Fruit fly (Drosophila melanogaster) whole organism, prepupa: ENCODE data around the gene CG13670.

Experiments used
- Blimp-1 ChIP-seq: fragments of 200-800 bp; sonication (Bioruptor generic); optimal IDR thresholded peaks from 3 replicates; lab custom pipeline; 2017; ENCODE audit warnings: missing biosample characterization, missing genetic modification characterization, mild to moderate bottlenecking, moderate library complexity, missing genetic modification reagents
- CG10631 ChIP-seq: fragments of 200-800 bp; sonication (Bioruptor generic); optimal IDR thresholded peaks from 2 replicates; lab custom pipeline; 2016; ENCODE audit warnings: missing biosample characterization, missing genetic modification characterization
- CG10669 ChIP-seq: fragments of 200-800 bp; sonication (Bioruptor generic); optimal IDR thresholded peaks from 3 replicates; lab custom pipeline; 2018; ENCODE audit warnings: missing biosample characterization, mild to moderate bottlenecking, missing genetic modification characterization, moderate library complexity
- CG11294 ChIP-seq: fragments of 200-800 bp; sonication (Bioruptor generic); IDR thresholded peaks from 2 replicates; pipeline ENCODE4 v1.3.6; 2022; ENCODE audit warnings: missing biosample characterization, missing genetic modification characterization
- CG11902 ChIP-seq: fragments of 200-800 bp; sonication (Bioruptor generic); optimal IDR thresholded peaks from 3 replicates; lab custom pipeline; 2016; ENCODE audit warnings: missing biosample characterization, missing genetic modification characterization
- CG1621 ChIP-seq: fragments of 200-800 bp; sonication (Bioruptor generic); optimal IDR thresholded peaks from 3 replicates; lab custom pipeline; 2018; ENCODE audit warnings: missing biosample characterization, mild to moderate bottlenecking, missing genetic modification characterization
- CG3032 ChIP-seq: fragments of 200-800 bp; optimal IDR thresholded peaks from 2 replicates; lab custom pipeline; 2019; ENCODE audit warnings: missing biosample characterization, mild to moderate bottlenecking, missing genetic modification characterization, moderate library complexity
- CG31627 ChIP-seq: fragments of 200-800 bp; sonication (Bioruptor generic); optimal IDR thresholded peaks from 3 replicates; lab custom pipeline; 2016; ENCODE audit warnings: missing biosample characterization, missing genetic modification characterization
- CG32006 ChIP-seq: fragments of 200-800 bp; sonication (Bioruptor generic); optimal IDR thresholded peaks from 3 replicates; lab custom pipeline; 2017; ENCODE audit warnings: missing biosample characterization, mild to moderate bottlenecking, missing genetic modification characterization
- CG34406 ChIP-seq: fragments of 200-800 bp; sonication (Bioruptor generic); optimal IDR thresholded peaks from 3 replicates; lab custom pipeline; 2016; ENCODE audit warnings: missing biosample characterization, missing genetic modification characterization
- CG4318 ChIP-seq: fragments of 200-800 bp; sonication (Bioruptor generic); optimal IDR thresholded peaks from 3 replicates; lab custom pipeline; 2017; ENCODE audit warnings: missing biosample characterization, mild to moderate bottlenecking, missing genetic modification characterization
- CG6163 ChIP-seq: fragments of 200-800 bp; sonication (Bioruptor generic); IDR thresholded peaks from 3 replicates; pipeline ENCODE4 v1.3.6; 2022; ENCODE audit warnings: missing biosample characterization, missing genetic modification characterization
- CG6276 ChIP-seq: fragments of 200-800 bp; sonication (Bioruptor generic); optimal IDR thresholded peaks from 2 replicates; lab custom pipeline; 2017; ENCODE audit warnings: missing biosample characterization, mild to moderate bottlenecking, missing genetic modification characterization
- CG6792 ChIP-seq: fragments of 200-800 bp; sonication (Bioruptor generic); optimal IDR thresholded peaks from 3 replicates; lab custom pipeline; 2016; ENCODE audit warnings: missing biosample characterization, missing genetic modification characterization
- CG6808 ChIP-seq: fragments of 200-800 bp; sonication (Bioruptor generic); optimal IDR thresholded peaks from 3 replicates; lab custom pipeline; 2017; ENCODE audit warnings: missing biosample characterization, missing genetic modification characterization, mild to moderate bottlenecking, moderate library complexity, missing genetic modification reagents
- CG6854 ChIP-seq: fragments of 200-800 bp; sonication (Bioruptor generic); optimal IDR thresholded peaks from 2 replicates; lab custom pipeline; 2017; ENCODE audit warnings: missing biosample characterization, mild to moderate bottlenecking, missing genetic modification characterization
- CG8319 ChIP-seq: fragments of 200-800 bp; sonication (Bioruptor generic); optimal IDR thresholded peaks from 3 replicates; lab custom pipeline; 2016; ENCODE audit warnings: missing biosample characterization, missing genetic modification characterization
- CG8632 ChIP-seq: fragments of 200-800 bp; sonication (Bioruptor generic); optimal IDR thresholded peaks from 3 replicates; lab custom pipeline; 2016; ENCODE audit warnings: missing biosample characterization, missing genetic modification characterization
- CG9139 ChIP-seq: fragments of 200-800 bp; sonication (Bioruptor generic); optimal IDR thresholded peaks from 3 replicates; lab custom pipeline; 2017; ENCODE audit warnings: missing biosample characterization, mild to moderate bottlenecking, missing genetic modification characterization
- Eip78C ChIP-seq: fragments of 200-800 bp; sonication (Bioruptor generic); peaks from one replicate; lab custom pipeline; 2016; ENCODE audit warnings: missing biosample characterization, missing genetic modification characterization
- Ets21C ChIP-seq: fragments of 200-800 bp; sonication (Bioruptor generic); optimal IDR thresholded peaks from 3 replicates; lab custom pipeline; 2016; ENCODE audit warnings: missing biosample characterization, missing genetic modification characterization
- Ets96B ChIP-seq: fragments of 200-800 bp; optimal IDR thresholded peaks from 2 replicates; lab custom pipeline; 2019; ENCODE audit warnings: missing biosample characterization, mild to moderate bottlenecking, missing genetic modification characterization, moderate library complexity
- Gug ChIP-seq: fragments of 200-800 bp; sonication (Bioruptor generic); IDR thresholded peaks from 2 replicates; pipeline ENCODE4 v1.3.6; 2022; ENCODE audit warnings: missing biosample characterization, missing genetic modification characterization
- Hr38 ChIP-seq: sonication (Bioruptor generic); optimal IDR thresholded peaks from 2 replicates; lab custom pipeline; 2016; ENCODE audit warnings: missing biosample characterization, missing genetic modification characterization
- Hr39 ChIP-seq: fragments of 200-800 bp; sonication (Bioruptor generic); optimal IDR thresholded peaks from 2 replicates; lab custom pipeline; 2016; ENCODE audit warnings: missing biosample characterization, missing genetic modification characterization
- Hr4 ChIP-seq: fragments of 200-800 bp; sonication (Bioruptor generic); optimal IDR thresholded peaks from 3 replicates; lab custom pipeline; 2016; ENCODE audit warnings: missing biosample characterization, missing genetic modification characterization
- Met ChIP-seq: fragments of 200-800 bp; sonication (Bioruptor generic); optimal IDR thresholded peaks from 3 replicates; lab custom pipeline; 2016; ENCODE audit warnings: missing biosample characterization, missing genetic modification characterization
- OdsH ChIP-seq: fragments of 200-800 bp; sonication (Bioruptor generic); optimal IDR thresholded peaks from 3 replicates; lab custom pipeline; 2016; ENCODE audit warnings: missing biosample characterization, missing genetic modification characterization
- Smox ChIP-seq: fragments of 200-800 bp; sonication (Bioruptor generic); optimal IDR thresholded peaks from 3 replicates; lab custom pipeline; 2016; ENCODE audit warnings: missing biosample characterization, missing genetic modification characterization
- Sox102F ChIP-seq: fragments of 200-800 bp; sonication (Bioruptor generic); optimal IDR thresholded peaks from 2 replicates; lab custom pipeline; 2016; ENCODE audit warnings: missing biosample characterization, mild to moderate bottlenecking, missing genetic modification characterization
- Sox14 ChIP-seq: fragments of 200-800 bp; sonication (Bioruptor generic); optimal IDR thresholded peaks from 3 replicates; lab custom pipeline; 2016; ENCODE audit warnings: missing biosample characterization, missing genetic modification characterization
- Sox15 ChIP-seq: fragments of 200-800 bp; sonication (Bioruptor generic); optimal IDR thresholded peaks from 3 replicates; lab custom pipeline; 2016; ENCODE audit warnings: missing biosample characterization, missing genetic modification characterization
- acj6 ChIP-seq: fragments of 200-800 bp; sonication (Bioruptor generic); optimal IDR thresholded peaks from 3 replicates; lab custom pipeline; 2016; ENCODE audit warnings: missing biosample characterization, missing genetic modification characterization
- cyc ChIP-seq: fragments of 200-800 bp; sonication (Bioruptor generic); optimal IDR thresholded peaks from 3 replicates; lab custom pipeline; 2016; ENCODE audit warnings: missing biosample characterization, missing genetic modification characterization
- dsx ChIP-seq: fragments of 200-800 bp; optimal IDR thresholded peaks from 3 replicates; lab custom pipeline; 2019; ENCODE audit warnings: missing biosample characterization, mild to moderate bottlenecking, missing genetic modification characterization, moderate library complexity; ENCODE audit not compliant: poor library complexity, severe bottlenecking
- esn ChIP-seq: fragments of 200-800 bp; sonication (Bioruptor generic); optimal IDR thresholded peaks from 2 replicates; lab custom pipeline; 2016; ENCODE audit warnings: missing biosample characterization, mild to moderate bottlenecking, missing genetic modification characterization, moderate library complexity
- fd59A ChIP-seq: fragments of 200-800 bp; sonication (Bioruptor generic); optimal IDR thresholded peaks from 2 replicates; lab custom pipeline; 2017; ENCODE audit warnings: missing biosample characterization, mild to moderate bottlenecking, missing genetic modification characterization, missing genetic modification reagents
- lz ChIP-seq: fragments of 200-800 bp; sonication (Bioruptor generic); optimal IDR thresholded peaks from 3 replicates; lab custom pipeline; 2016; ENCODE audit warnings: missing biosample characterization, missing genetic modification characterization
- pdm3 ChIP-seq: fragments of 200-800 bp; sonication (Bioruptor generic); optimal IDR thresholded peaks from 3 replicates; lab custom pipeline; 2016; ENCODE audit warnings: missing biosample characterization, missing genetic modification characterization
- salr ChIP-seq, 2 experiments: fragments of 200-800 bp; sonication (Bioruptor generic); optimal IDR thresholded peaks; 3 replicates each; lab custom pipeline; 2016 to 2018; ENCODE audit warnings: missing biosample characterization in 2 of 2, missing genetic modification characterization in 2 of 2, mild to moderate bottlenecking in 1 of 2
- spab ChIP-seq: fragments of 200-800 bp; sonication (Bioruptor generic); optimal IDR thresholded peaks from 2 replicates; lab custom pipeline; 2017; ENCODE audit warnings: missing biosample characterization, mild to moderate bottlenecking, missing genetic modification characterization, missing genetic modification reagents
- ss ChIP-seq, 2 experiments: fragments of 200-800 bp; sonication (Bioruptor generic); optimal IDR thresholded peaks; 2 replicates in 1 of 2; 3 replicates in 1 of 2; lab custom pipeline; 2017 to 2018; ENCODE audit warnings: mild to moderate bottlenecking in 2 of 2, missing biosample characterization in 2 of 2, missing genetic modification characterization in 2 of 2, moderate library complexity in 1 of 2
- svp ChIP-seq: fragments of 200-800 bp; sonication (Bioruptor generic); peaks from one replicate; lab custom pipeline; 2016; ENCODE audit warnings: missing biosample characterization, missing genetic modification characterization
- topi ChIP-seq: fragments of 200-800 bp; sonication (Bioruptor generic); optimal IDR thresholded peaks from 3 replicates; lab custom pipeline; 2016; ENCODE audit warnings: missing biosample characterization, missing genetic modification characterization
- vri ChIP-seq: fragments of 200-800 bp; sonication (Bioruptor generic); optimal IDR thresholded peaks from 3 replicates; lab custom pipeline; 2016; ENCODE audit warnings: missing biosample characterization, mild to moderate bottlenecking, missing genetic modification characterization

Gene CG13670

dm6 chr3L:8360643-8361110, 40.1 kb downstream of the CG13670 start, which contains the start of gene Idh (continued):
- peak; percentile 38; the same call in 1 of the 3 replicates for TF ChIP-seq CG6163 (GFP tag; lab: Robert Waterston, UW)
- no peak for TF ChIP-seq CG31627 (GFP tag; lab: Kevin White, UChicago)

DNA sequence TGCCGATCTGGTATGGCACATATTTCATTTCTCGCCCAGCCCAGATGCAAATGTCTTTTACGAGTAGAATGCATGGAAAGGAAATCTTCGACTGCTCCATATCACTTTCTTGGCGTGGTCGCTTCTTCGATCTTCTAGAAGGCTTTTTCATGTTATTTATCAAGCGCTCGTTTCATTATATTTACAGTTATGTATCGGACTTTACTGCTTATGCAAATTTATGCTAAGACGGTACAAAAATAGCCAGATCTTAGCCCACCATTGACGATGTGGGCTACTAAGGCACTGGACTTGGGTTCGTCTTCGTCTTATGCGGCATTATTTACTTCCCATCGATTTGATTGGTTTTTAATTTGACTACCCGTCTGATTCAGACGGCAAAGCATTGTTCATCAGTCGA, 42.7 kb downstream of the CG13670 start:
- no peak for TF ChIP-seq CG32006 (GFP tag; lab: Kevin White, UChicago)
- no peak for TF ChIP-seq CG6792
- TF ChIP-seq CG8632 (GFP tag; lab: Kevin White, UChicago), result no peak
- no peak for TF ChIP-seq Ets21C (GFP tag; lab: Kevin White, UChicago)
- no peak for TF ChIP-seq Ets96B
- no peak for TF ChIP-seq CG1621
- TF ChIP-seq CG9139 (GFP tag; lab: Kevin White, UChicago), result no peak
- TF ChIP-seq CG4318 (GFP tag; lab: Kevin White, UChicago), result no peak
- no peak for TF ChIP-seq Eip78C
- no peak for TF ChIP-seq fd59A (GFP tag; lab: Kevin White, UChicago)
- no peak for TF ChIP-seq pdm3
- TF ChIP-seq lz, result no peak
- TF ChIP-seq CG10631 (GFP tag; lab: Kevin White, UChicago), result no peak
- TF ChIP-seq svp (GFP tag; lab: Kevin White, UChicago), result no peak
- no peak for TF ChIP-seq CG3032 (tag; lab: Kevin White, UChicago)
- TF ChIP-seq CG11902, result no peak
- no peak for TF ChIP-seq Blimp-1
- no peak for TF ChIP-seq topi (GFP tag; lab: Kevin White, UChicago)
- no peak for TF ChIP-seq vri (GFP tag; lab: Kevin White, UChicago)
- no peak for TF ChIP-seq dsx (GFP tag; lab: Kevin White, UChicago)

DNA sequence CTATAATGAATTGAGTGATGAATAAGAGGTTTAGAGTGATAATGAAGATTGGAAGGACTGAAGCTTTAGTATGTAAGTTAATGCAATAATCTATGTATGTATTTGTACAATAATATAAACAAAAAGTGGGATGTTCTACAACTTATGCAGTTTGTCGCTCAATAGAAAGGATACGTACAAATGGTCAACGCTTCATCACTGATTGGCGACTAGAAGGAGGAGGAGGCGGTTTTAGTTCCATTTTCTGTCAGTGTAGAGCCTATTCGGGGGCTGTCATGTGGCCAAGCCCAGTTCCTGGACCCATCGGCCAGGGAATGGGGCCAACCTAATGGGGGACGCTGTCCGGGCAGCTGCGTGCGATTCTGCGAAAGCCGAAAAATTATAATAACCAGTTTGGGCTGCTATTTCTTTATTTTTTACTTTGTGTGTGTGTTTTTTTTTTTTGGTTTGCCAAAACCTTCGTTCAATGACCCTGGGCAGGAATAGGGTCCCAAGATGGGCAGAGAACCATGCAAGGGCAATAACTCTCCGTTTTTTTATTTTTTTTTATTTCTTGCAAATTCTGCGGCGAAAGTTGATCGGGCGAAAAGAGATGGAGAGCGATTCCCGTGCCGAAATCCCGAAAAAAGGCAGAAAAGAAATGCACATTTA, 48.3 kb downstream of the CG13670 start:
- TF ChIP-seq Met, result peak; percentile 84
- TF ChIP-seq spab (GFP tag; lab: Kevin White, UChicago), result no peak
- no peak for TF ChIP-seq Hr38 (GFP tag; lab: Kevin White, UChicago)
- no peak for TF ChIP-seq salr (GFP tag; optimal IDR thresholded peaks at IDR 0.05; lab: Kevin White, UChicago)
- TF ChIP-seq cyc (GFP tag; lab: Kevin White, UChicago), result peak; percentile 77
- TF ChIP-seq CG6808 (GFP tag; lab: Kevin White, UChicago), result no peak
- TF ChIP-seq esn (GFP tag; lab: Kevin White, UChicago), result peak; percentile 76
- TF ChIP-seq CG8632 (GFP tag; lab: Kevin White, UChicago), result peak; percentile 3
- no peak for TF ChIP-seq CG6276 (GFP tag; lab: Kevin White, UChicago)
- no peak for TF ChIP-seq CG11294
- TF ChIP-seq CG32006 (GFP tag; lab: Kevin White, UChicago), result peak; percentile 11
- TF ChIP-seq Sox14 (GFP tag; lab: Kevin White, UChicago), result peak; percentile 47
- TF ChIP-seq CG9139 (GFP tag; lab: Kevin White, UChicago), result no peak
- no peak for TF ChIP-seq Blimp-1
- no peak for TF ChIP-seq OdsH (GFP tag; lab: Kevin White, UChicago)
- no peak for TF ChIP-seq Hr4 (GFP tag; lab: Kevin White, UChicago)
- peak; percentile 60 for TF ChIP-seq Sox102F (GFP tag; lab: Kevin White, UChicago)
- TF ChIP-seq Smox (GFP tag; lab: Kevin White, UChicago), result peak; percentile 76
- peak; percentile 60 for TF ChIP-seq Eip78C
- TF ChIP-seq ss (GFP tag; optimal IDR thresholded peaks at IDR 0.05; lab: Kevin White, UChicago), result no peak
- no peak for TF ChIP-seq Gug (GFP tag; lab: Robert Waterston, UW)
- peak; percentile 56 for TF ChIP-seq lz
- TF ChIP-seq Sox15 (GFP tag; lab: Kevin White, UChicago), result no peak
- TF ChIP-seq CG10631 (GFP tag; lab: Kevin White, UChicago), result no peak
- TF ChIP-seq CG6163 (GFP tag; lab: Robert Waterston, UW), result peak; percentile 54; the same call in 1 of the 3 replicates
- TF ChIP-seq CG3032 (tag; lab: Kevin White, UChicago), result no peak
- peak; percentile 44 for TF ChIP-seq CG11902
- TF ChIP-seq CG10669 (GFP tag; lab: Kevin White, UChicago), result no peak
- no peak for TF ChIP-seq CG8319
- TF ChIP-seq dsx (GFP tag; lab: Kevin White, UChicago), result no peak
- TF ChIP-seq topi (GFP tag; lab: Kevin White, UChicago), result peak; percentile 83
- TF ChIP-seq acj6 (GFP tag; lab: Kevin White, UChicago), result peak; percentile 35
- peak; percentile 4 for TF ChIP-seq CG6854
- TF ChIP-seq Hr39 (GFP tag; lab: Kevin White, UChicago), result peak; percentile 75
- TF ChIP-seq pdm3, result peak; percentile 23
- TF ChIP-seq fd59A (GFP tag; lab: Kevin White, UChicago), result no peak
- TF ChIP-seq CG4318 (GFP tag; lab: Kevin White, UChicago), result no peak
- no peak for TF ChIP-seq CG34406 (GFP tag; lab: Kevin White, UChicago)
